Fruit fly (Drosophila melanogaster) Kc167 (cell line): ENCODE results near the gene CG34167.

Experiments
- Myc ChIP-seq: fragments of >200 bp; optimal IDR thresholded peaks from 2 replicates; lab custom pipeline; 2017; ENCODE audit warnings: missing external identifiers
- h ChIP-seq: fragments of >200 bp; optimal IDR thresholded peaks from 3 replicates; lab custom pipeline; 2018; ENCODE audit warnings: missing external identifiers
- insv ChIP-seq: fragments of >200 bp; optimal IDR thresholded peaks from 3 replicates; lab custom pipeline; 2018; ENCODE audit warnings: missing external identifiers
- psq ChIP-seq: fragments of >200 bp; optimal IDR thresholded peaks from 2 replicates; lab custom pipeline; 2017; ENCODE audit warnings: missing external identifiers
- ttk ChIP-seq: sonication (Bioruptor generic); optimal IDR thresholded peaks from 2 replicates; lab custom pipeline; 2017; ENCODE audit warnings: missing external identifiers

- TF ChIP-seq psq (lab: Kevin White, UChicago): no peak
- no peak for TF ChIP-seq h (lab: Kevin White, UChicago)
- TF ChIP-seq ttk (lab: Kevin White, UChicago): no peak
- no peak for TF ChIP-seq insv
- TF ChIP-seq Myc (lab: Kevin White, UChicago): no peak
Observed at dm6 chr2L:16006179-16006578, 2.7 kb upstream of the CG34167 start, which contains the start of gene CG31820.
